Fruit fly (Drosophila melanogaster) whole organism, prepupa: ENCODE results near the gene Trs20.

Source experiments
- Blimp-1 ChIP-seq: fragments of 200-800 bp; sonication (Bioruptor generic); optimal IDR thresholded peaks from 3 replicates; lab custom pipeline; 2017; ENCODE audit warnings: missing biosample characterization, missing genetic modification characterization, mild to moderate bottlenecking, moderate library complexity, missing genetic modification reagents
- CG11762 ChIP-seq: fragments of 200-800 bp; sonication (Bioruptor generic); optimal IDR thresholded peaks from 3 replicates; lab custom pipeline; 2016; ENCODE audit warnings: missing biosample characterization, missing genetic modification characterization; ENCODE audit not compliant: insufficient read depth
- CG16779 ChIP-seq: fragments of 200-800 bp; sonication (Bioruptor generic); optimal IDR thresholded peaks from 3 replicates; lab custom pipeline; 2017; ENCODE audit warnings: missing biosample characterization, mild to moderate bottlenecking, missing genetic modification characterization
- CG3919 ChIP-seq: fragments of 200-800 bp; sonication (Bioruptor generic); optimal IDR thresholded peaks from 3 replicates; lab custom pipeline; 2016; ENCODE audit warnings: missing biosample characterization, missing genetic modification characterization
- CG6163 ChIP-seq: fragments of 200-800 bp; sonication (Bioruptor generic); IDR thresholded peaks from 3 replicates; pipeline ENCODE4 v1.3.6; 2022; ENCODE audit warnings: missing biosample characterization, missing genetic modification characterization
- CG8632 ChIP-seq: fragments of 200-800 bp; sonication (Bioruptor generic); optimal IDR thresholded peaks from 3 replicates; lab custom pipeline; 2016; ENCODE audit warnings: missing biosample characterization, missing genetic modification characterization
- Eip93F ChIP-seq: fragments of 200-800 bp; sonication (Bioruptor generic); optimal IDR thresholded peaks from 2 replicates; lab custom pipeline; 2016; ENCODE audit warnings: missing biosample characterization, mild to moderate bottlenecking, missing genetic modification characterization
- Hr39 ChIP-seq: fragments of 200-800 bp; sonication (Bioruptor generic); optimal IDR thresholded peaks from 2 replicates; lab custom pipeline; 2016; ENCODE audit warnings: missing biosample characterization, missing genetic modification characterization
- Hr4 ChIP-seq: fragments of 200-800 bp; sonication (Bioruptor generic); optimal IDR thresholded peaks from 3 replicates; lab custom pipeline; 2016; ENCODE audit warnings: missing biosample characterization, missing genetic modification characterization
- Sox15 ChIP-seq: fragments of 200-800 bp; sonication (Bioruptor generic); optimal IDR thresholded peaks from 3 replicates; lab custom pipeline; 2016; ENCODE audit warnings: missing biosample characterization, missing genetic modification characterization
- dsx ChIP-seq: fragments of 200-800 bp; optimal IDR thresholded peaks from 3 replicates; lab custom pipeline; 2019; ENCODE audit warnings: missing biosample characterization, mild to moderate bottlenecking, missing genetic modification characterization, moderate library complexity; ENCODE audit not compliant: poor library complexity, severe bottlenecking
- salr ChIP-seq, 2 experiments: fragments of 200-800 bp; sonication (Bioruptor generic); optimal IDR thresholded peaks; 3 replicates each; lab custom pipeline; 2016 to 2018; ENCODE audit warnings: missing biosample characterization in 2 of 2, missing genetic modification characterization in 2 of 2, mild to moderate bottlenecking in 1 of 2

DNA sequence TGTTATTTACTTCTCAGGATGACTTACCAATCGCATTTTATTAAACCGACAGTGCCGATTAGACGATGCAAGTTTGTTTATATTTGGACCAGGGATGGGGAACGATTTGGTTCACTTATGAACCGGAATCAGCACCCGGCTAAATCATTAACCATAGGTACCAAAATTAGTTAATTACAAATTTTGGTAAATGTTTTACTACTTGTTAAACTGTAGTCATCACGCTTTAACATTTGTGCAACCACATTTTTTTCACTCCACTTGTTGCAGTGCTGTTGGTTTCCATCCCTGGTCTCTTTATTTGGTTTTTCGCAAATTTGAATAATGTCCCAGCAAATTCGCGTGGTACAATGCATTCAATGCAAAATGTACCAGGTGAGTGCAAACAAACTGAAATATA, 25.9 kb downstream of the Trs20 start, which contains the start of the genes IntS9 and CG43295:
- TF ChIP-seq salr (GFP tag; optimal IDR thresholded peaks at IDR 0.05; lab: Kevin White, UChicago) (peak in 1 of 2 experiments; percentile 62), CG6163 (GFP tag; lab: Robert Waterston, UW) (peak; percentile 91), Blimp-1 (GFP tag; lab: Kevin White, UChicago) (no peak), CG8632 (GFP tag; lab: Kevin White, UChicago) (peak; percentile 75), Hr4 (GFP tag; lab: Kevin White, UChicago) (no peak), Sox15 (peak; percentile 76), Hr39 (GFP tag; lab: Kevin White, UChicago) (peak; percentile 92), CG11762 (peak; percentile 84), Eip93F (GFP tag; lab: Kevin White, UChicago) (peak; percentile 30), dsx (GFP tag; lab: Kevin White, UChicago) (no peak), CG3919 (GFP tag; lab: Kevin White, UChicago) (no peak), CG16779 (tag; lab: Kevin White, UChicago) (no peak)
